Worm (Caenorhabditis elegans) whole organism, mixed stage, embryonic: ENCODE data around the gene alh-8.

Experiments
- M03D4.4 ChIP-seq: sonication (generic microtip); optimal IDR thresholded peaks from 2 replicates; lab custom pipeline; 2017; ENCODE audit warnings: mild to moderate bottlenecking, missing genetic modification characterization, missing compliant biosample characterization
- bed-3 ChIP-seq: fragments of 200-800 bp; sonication (Bioruptor generic); optimal IDR thresholded peaks from 3 replicates; lab custom pipeline; 2018; ENCODE audit warnings: mild to moderate bottlenecking, missing genetic modification characterization, moderate library complexity, missing compliant biosample characterization
- blmp-1 ChIP-seq: fragments of 150-350 bp; optimal IDR thresholded peaks from 2 replicates; lab custom pipeline; 2014; ENCODE audit warnings: missing biosample characterization, missing genetic modification characterization
- ceh-39 ChIP-seq: fragments of 150-350 bp; optimal IDR thresholded peaks from 2 replicates; lab custom pipeline; 2014; ENCODE audit warnings: missing biosample characterization, missing genetic modification characterization
- ceh-43 ChIP-seq: fragments of 200-800 bp; sonication (Bioruptor generic); optimal IDR thresholded peaks from 2 replicates; lab custom pipeline; 2018; ENCODE audit warnings: mild to moderate bottlenecking, missing genetic modification characterization, moderate library complexity, missing compliant biosample characterization
- ceh-83 ChIP-seq: fragments of 200-800 bp; sonication (Bioruptor generic); optimal IDR thresholded peaks from 2 replicates; lab custom pipeline; 2018; ENCODE audit warnings: mild to moderate bottlenecking, missing genetic modification characterization, missing compliant biosample characterization
- ces-1 ChIP-seq: fragments of 150-350 bp; optimal IDR thresholded peaks from 2 replicates; lab custom pipeline; 2014; ENCODE audit warnings: missing biosample characterization, missing genetic modification reagents, missing genetic modification characterization
- cnd-1 ChIP-seq: fragments of 200-800 bp; sonication (Bioruptor generic); optimal IDR thresholded peaks from 2 replicates; lab custom pipeline; 2018; ENCODE audit warnings: mild to moderate bottlenecking, missing genetic modification characterization, missing compliant biosample characterization
- drap-1 ChIP-seq: fragments of 200-800 bp; sonication (Bioruptor generic); optimal IDR thresholded peaks from 3 replicates; lab custom pipeline; 2018; ENCODE audit warnings: mild to moderate bottlenecking, missing genetic modification characterization, missing compliant biosample characterization
- elt-1 ChIP-seq: sonication (generic microtip); optimal IDR thresholded peaks from 2 replicates; lab custom pipeline; 2017; ENCODE audit warnings: missing genetic modification characterization, mild to moderate bottlenecking, missing compliant biosample characterization, antibody characterized with exemption, moderate library complexity, borderline replicate concordance; ENCODE audit not compliant: insufficient read depth
- elt-3 ChIP-seq: fragments of 150-350 bp; optimal IDR thresholded peaks from 2 replicates; lab custom pipeline; 2014; ENCODE audit warnings: missing biosample characterization, missing genetic modification characterization
- flh-1 ChIP-seq: fragments of 200-800 bp; sonication (Bioruptor generic); optimal IDR thresholded peaks from 2 replicates; lab custom pipeline; 2018; ENCODE audit warnings: mild to moderate bottlenecking, missing genetic modification characterization, moderate library complexity, missing compliant biosample characterization
- ham-2 ChIP-seq: fragments of 200-800 bp; sonication (Bioruptor generic); optimal IDR thresholded peaks from 2 replicates; lab custom pipeline; 2018; ENCODE audit warnings: mild to moderate bottlenecking, missing genetic modification characterization, missing compliant biosample characterization
- hlh-1 ChIP-seq: fragments of 150-350 bp; optimal IDR thresholded peaks from 2 replicates; lab custom pipeline; 2014; ENCODE audit warnings: missing biosample characterization, missing genetic modification reagents, missing genetic modification characterization
- lin-13 ChIP-seq: fragments of 150-350 bp; optimal IDR thresholded peaks from 2 replicates; lab custom pipeline; 2014; ENCODE audit warnings: missing biosample characterization, missing genetic modification characterization
- lin-32 ChIP-seq: fragments of 200-800 bp; sonication (Bioruptor generic); optimal IDR thresholded peaks from 2 replicates; lab custom pipeline; 2018; ENCODE audit warnings: mild to moderate bottlenecking, missing genetic modification characterization, missing compliant biosample characterization
- lsy-2 ChIP-seq: fragments of 150-350 bp; optimal IDR thresholded peaks from 2 replicates; lab custom pipeline; 2014; ENCODE audit warnings: missing biosample characterization, missing genetic modification characterization
- mab-5 ChIP-seq: fragments of 150-350 bp; optimal IDR thresholded peaks from 2 replicates; lab custom pipeline; 2014; ENCODE audit warnings: missing biosample characterization, missing genetic modification characterization
- mep-1 ChIP-seq: fragments of 150-350 bp; optimal IDR thresholded peaks from 2 replicates; lab custom pipeline; 2017; ENCODE audit warnings: missing biosample characterization, missing genetic modification reagents, missing genetic modification characterization, inconsistent platforms
- mls-2 ChIP-seq: sonication (generic microtip); optimal IDR thresholded peaks from 2 replicates; lab custom pipeline; 2016; ENCODE audit warnings: mild to moderate bottlenecking, missing genetic modification characterization, moderate library complexity, missing compliant biosample characterization
- nhr-12 ChIP-seq: fragments of 150-350 bp; optimal IDR thresholded peaks from 2 replicates; lab custom pipeline; 2014; ENCODE audit warnings: missing biosample characterization, missing genetic modification characterization
- nhr-2 ChIP-seq: fragments of 150-350 bp; optimal IDR thresholded peaks from 2 replicates; lab custom pipeline; 2014; ENCODE audit warnings: missing biosample characterization, missing genetic modification characterization
- nhr-237 ChIP-seq: fragments of 150-350 bp; optimal IDR thresholded peaks from 2 replicates; lab custom pipeline; 2014; ENCODE audit warnings: missing biosample characterization, missing genetic modification characterization
- nhr-28 ChIP-seq: fragments of 150-350 bp; optimal IDR thresholded peaks from 2 replicates; lab custom pipeline; 2014; ENCODE audit warnings: missing biosample characterization, missing genetic modification characterization
- nhr-76 ChIP-seq: sonication (generic microtip); optimal IDR thresholded peaks from 2 replicates; lab custom pipeline; 2017; ENCODE audit warnings: missing biosample characterization, missing genetic modification characterization
- pha-4 ChIP-seq: fragments of 150-350 bp; optimal IDR thresholded peaks from 2 replicates; lab custom pipeline; 2018; ENCODE audit warnings: missing biosample characterization, missing genetic modification reagents, missing genetic modification characterization
- sem-2 ChIP-seq: fragments of 200-800 bp; sonication (Bioruptor generic); optimal IDR thresholded peaks from 2 replicates; lab custom pipeline; 2018; ENCODE audit warnings: mild to moderate bottlenecking, missing genetic modification characterization, missing compliant biosample characterization
- snpc-4 ChIP-seq: fragments of 150-350 bp; optimal IDR thresholded peaks from 2 replicates; lab custom pipeline; 2014; ENCODE audit warnings: missing biosample characterization, missing genetic modification characterization
- sptf-1 ChIP-seq: sonication (generic microtip); optimal IDR thresholded peaks from 2 replicates; lab custom pipeline; 2017; ENCODE audit warnings: mild to moderate bottlenecking, missing genetic modification characterization, moderate library complexity, missing compliant biosample characterization
- tbx-8 ChIP-seq: fragments of 200-800 bp; sonication (Bioruptor generic); optimal IDR thresholded peaks from 2 replicates; lab custom pipeline; 2018; ENCODE audit warnings: mild to moderate bottlenecking, missing genetic modification characterization, moderate library complexity, missing compliant biosample characterization
- unc-120 ChIP-seq: sonication (generic microtip); optimal IDR thresholded peaks from 2 replicates; lab custom pipeline; 2017; ENCODE audit warnings: missing genetic modification characterization, missing compliant biosample characterization; ENCODE audit not compliant: poor library complexity, severe bottlenecking
- unc-39 ChIP-seq: fragments of 150-350 bp; optimal IDR thresholded peaks from 2 replicates; lab custom pipeline; 2014; ENCODE audit warnings: missing biosample characterization, missing genetic modification characterization
- unc-62 ChIP-seq: fragments of 150-350 bp; optimal IDR thresholded peaks from 2 replicates; lab custom pipeline; 2014; ENCODE audit warnings: missing biosample characterization, missing genetic modification reagents, missing genetic modification characterization
- zip-8 ChIP-seq: fragments of 150-350 bp; optimal IDR thresholded peaks from 2 replicates; lab custom pipeline; 2014; ENCODE audit warnings: missing biosample characterization, missing genetic modification characterization
- ztf-11 ChIP-seq: fragments of 150-350 bp; optimal IDR thresholded peaks from 2 replicates; lab custom pipeline; 2014; ENCODE audit warnings: missing biosample characterization, missing genetic modification characterization

alh-8 gene

DNA sequence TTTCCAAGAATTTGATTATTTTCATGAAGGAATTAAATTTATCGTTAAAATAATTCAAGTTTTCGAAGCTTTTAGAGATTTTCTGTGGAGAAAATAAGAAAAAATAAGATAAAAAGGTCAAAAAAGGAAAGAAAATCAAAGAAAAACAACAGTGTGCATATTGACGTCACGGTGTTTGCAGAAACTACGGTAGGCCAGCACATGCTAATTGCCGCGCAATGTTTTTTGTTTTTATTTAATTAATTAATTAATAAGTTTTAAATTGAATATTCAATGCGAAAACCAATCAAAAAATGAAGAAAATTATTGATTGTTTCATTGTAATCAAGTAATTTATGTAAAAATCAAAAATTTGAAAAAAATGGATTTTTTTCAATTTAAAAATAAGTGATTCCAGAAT, 19.0 kb downstream of the alh-8 start:
- TF ChIP-seq mep-1 (tag; lab: Kevin White, UChicago), result peak; percentile 10
- peak; percentile 93 for TF ChIP-seq lsy-2
- no peak for TF ChIP-seq ceh-83
- TF ChIP-seq ceh-43, result peak; percentile 17
- no peak for TF ChIP-seq flh-1 (GFP tag; lab: Kevin White, UChicago)
- no peak for TF ChIP-seq hlh-1 (tag; lab: Kevin White, UChicago)
- TF ChIP-seq ces-1 (GFP tag; lab: Kevin White, UChicago), result peak; percentile 59
- TF ChIP-seq nhr-76 (tag; lab: Kevin White, UChicago), result no peak

DNA sequence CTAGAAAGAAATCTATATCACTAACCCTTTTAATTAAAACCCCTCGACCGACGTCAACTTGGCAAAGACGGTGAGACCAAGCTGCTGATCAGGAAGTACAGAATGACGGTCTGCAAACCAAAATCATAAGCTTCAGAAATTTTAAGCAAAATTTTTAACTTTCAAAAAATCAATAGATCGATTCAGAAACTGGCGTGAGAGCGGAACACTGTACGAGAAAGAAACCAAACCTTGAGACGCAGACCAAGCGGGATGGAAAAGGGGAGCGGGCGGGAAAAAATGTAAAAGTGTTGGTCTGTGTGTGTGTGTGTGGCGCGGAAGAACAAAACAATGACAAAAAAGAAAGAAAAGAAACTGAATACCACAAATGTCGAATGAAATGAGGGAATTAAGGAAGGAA, 19.6 kb downstream of the alh-8 start, which contains the start of the genes F44E5.17 and gpb-1:
Gene F44E5.17 (minus strand): TSS at position 101 of the 400 bp plus-strand sequence.
Gene gpb-1 (minus strand): TSS at position 118 of the 400 bp plus-strand sequence.
- TF ChIP-seq ceh-83, result no peak
- TF ChIP-seq ces-1 (GFP tag; lab: Kevin White, UChicago), result no peak
- no peak for TF ChIP-seq drap-1 (GFP tag; lab: Kevin White, UChicago)
- no peak for TF ChIP-seq nhr-76 (tag; lab: Kevin White, UChicago)
- TF ChIP-seq blmp-1, result no peak
- no peak for TF ChIP-seq lin-32
- TF ChIP-seq ztf-11, result no peak
- no peak for TF ChIP-seq nhr-12 (tag; lab: Kevin White, UChicago)
- no peak for TF ChIP-seq unc-39
- no peak for TF ChIP-seq hlh-1 (tag; lab: Kevin White, UChicago)
- TF ChIP-seq sem-2 (GFP tag; lab: Kevin White, UChicago), result no peak
- TF ChIP-seq tbx-8, result no peak
- no peak for TF ChIP-seq bed-3 (GFP tag; lab: Kevin White, UChicago)
- TF ChIP-seq lin-13 (tag; lab: Kevin White, UChicago), result no peak
- no peak for TF ChIP-seq ham-2 (GFP tag; lab: Kevin White, UChicago)
- no peak for TF ChIP-seq snpc-4
- TF ChIP-seq zip-8, result no peak
- no peak for TF ChIP-seq ceh-43

DNA sequence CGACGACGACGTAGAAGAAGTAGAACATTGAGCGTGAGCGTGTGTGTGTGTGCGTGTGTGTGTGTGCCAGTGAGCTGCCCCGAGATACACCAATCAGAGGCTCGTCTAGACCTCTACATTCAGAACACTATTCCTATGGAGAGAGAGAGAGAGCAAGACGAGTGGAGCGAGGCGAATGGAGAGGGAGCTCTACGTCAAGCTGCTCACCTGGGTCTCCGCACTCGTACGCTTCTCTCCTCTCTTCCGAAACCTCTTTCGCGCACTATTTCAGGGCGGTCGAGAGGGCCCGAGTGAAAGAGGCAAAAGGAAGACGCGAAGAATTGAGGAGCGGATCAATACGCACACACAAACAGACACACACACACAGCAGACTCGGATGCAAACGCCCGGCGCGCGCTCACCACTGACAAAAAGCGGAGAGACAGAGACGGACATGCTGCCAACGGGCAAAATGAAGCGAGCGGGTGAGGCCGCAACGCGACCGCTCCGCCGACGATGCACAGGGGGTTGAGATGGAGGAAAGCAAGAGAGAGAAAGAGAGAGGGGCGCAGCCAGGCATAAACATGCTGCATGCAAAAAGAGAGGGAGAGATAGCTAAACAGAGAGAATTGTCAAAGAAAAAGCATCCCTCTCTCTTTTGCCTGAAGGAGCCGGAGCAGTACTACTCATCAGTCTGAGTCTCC, 20.8 kb downstream of the alh-8 start:
- TF ChIP-seq zip-8 (no peak), M03D4.4 (tag; lab: Kevin White, UChicago) (peak; percentile 83), mep-1 (tag; lab: Kevin White, UChicago) (peak; percentile 65), mab-5 (tag; lab: Kevin White, UChicago) (no peak), sem-2 (GFP tag; lab: Kevin White, UChicago) (no peak), lsy-2 (peak; percentile 67), snpc-4 (no peak), nhr-28 (tag; lab: Kevin White, UChicago) (no peak), unc-62 (peak; percentile 71), bed-3 (GFP tag; lab: Kevin White, UChicago) (no peak), nhr-76 (tag; lab: Kevin White, UChicago) (no peak), nhr-12 (tag; lab: Kevin White, UChicago) (no peak), ceh-43 (no peak), unc-39 (peak; percentile 9), pha-4 (tag; lab: Kevin White, UChicago) (peak; percentile 74), elt-3 (tag; lab: Kevin White, UChicago) (no peak), tbx-8 (peak; percentile 51), ham-2 (GFP tag; lab: Kevin White, UChicago) (peak; percentile 99), lin-32 (peak; percentile 36), mls-2 (tag; lab: Kevin White, UChicago) (peak; percentile 65), ceh-39 (tag; lab: Kevin White, UChicago) (peak; percentile 31), elt-1 (tag; lab: Kevin White, UChicago) (no peak), sptf-1 (tag; lab: Kevin White, UChicago) (peak; percentile 58), lin-13 (tag; lab: Kevin White, UChicago) (peak; percentile 54), cnd-1 (tag; lab: Kevin White, UChicago) (peak; percentile 29), ceh-83 (peak; percentile 74), ces-1 (GFP tag; lab: Kevin White, UChicago) (peak; percentile 42), nhr-2 (peak; percentile 22), nhr-237 (tag; lab: Kevin White, UChicago) (peak; percentile 35), unc-120 (peak; percentile 99), drap-1 (GFP tag; lab: Kevin White, UChicago) (peak; percentile 78), blmp-1 (no peak), hlh-1 (tag; lab: Kevin White, UChicago) (peak; percentile 76), ztf-11 (no peak), flh-1 (GFP tag; lab: Kevin White, UChicago) (peak; percentile 32)
